Worm (Caenorhabditis elegans) whole organism, L3 larva: ENCODE measurements around the gene C28D4.10.

Experiments
- ZK546.5 ChIP-seq: sonication (generic microtip); optimal IDR thresholded peaks from 2 replicates; lab custom pipeline; 2017; ENCODE audit warnings: missing biosample characterization, missing genetic modification characterization
- aly-2 ChIP-seq: fragments of 150-350 bp; optimal IDR thresholded peaks from 2 replicates; lab custom pipeline; 2014; ENCODE audit warnings: missing biosample characterization, missing genetic modification characterization
- ceh-82 ChIP-seq: fragments of 150-350 bp; optimal IDR thresholded peaks from 2 replicates; lab custom pipeline; 2014; ENCODE audit warnings: missing biosample characterization, missing genetic modification characterization
- daf-12 ChIP-seq: fragments of 150-350 bp; optimal IDR thresholded peaks from 2 replicates; lab custom pipeline; 2014; ENCODE audit warnings: missing biosample characterization, missing genetic modification reagents, missing genetic modification characterization
- elt-3 ChIP-seq, 3 experiments: fragments of 150-350 bp in 1 of 3; sonication (generic microtip) in 2 of 3; optimal IDR thresholded peaks; 2 replicates in 2 of 3; 4 replicates in 1 of 3; lab custom pipeline; 2014 to 2017; ENCODE audit warnings: missing biosample characterization in 3 of 3, missing genetic modification characterization in 3 of 3
- fkh-10 ChIP-seq: sonication (generic microtip); optimal IDR thresholded peaks from 2 replicates; lab custom pipeline; 2017; ENCODE audit warnings: missing biosample characterization, missing genetic modification reagents, missing genetic modification characterization
- nfya-1 ChIP-seq: sonication (generic microtip); optimal IDR thresholded peaks from 2 replicates; lab custom pipeline; 2017; ENCODE audit warnings: missing genetic modification characterization, mild to moderate bottlenecking, missing compliant biosample characterization, antibody characterized with exemption, moderate library complexity; ENCODE audit not compliant: insufficient read depth
- nhr-76 ChIP-seq: fragments of 150-350 bp; sonication (generic microtip); optimal IDR thresholded peaks from 5 replicates; lab custom pipeline; 2014; ENCODE audit warnings: missing biosample characterization, missing genetic modification characterization
- nhr-77 ChIP-seq: fragments of 150-350 bp; optimal IDR thresholded peaks from 2 replicates; lab custom pipeline; 2014; ENCODE audit warnings: missing biosample characterization, missing genetic modification characterization
- unc-39 ChIP-seq: sonication (generic microtip); optimal IDR thresholded peaks from 4 replicates; lab custom pipeline; 2017; ENCODE audit warnings: missing biosample characterization, missing genetic modification characterization
- unc-62 ChIP-seq: fragments of 150-350 bp; sonication (generic microtip); optimal IDR thresholded peaks from 4 replicates; lab custom pipeline; 2014; ENCODE audit warnings: missing biosample characterization, missing genetic modification reagents, missing genetic modification characterization
- ztf-11 ChIP-seq: fragments of 150-350 bp; optimal IDR thresholded peaks from 2 replicates; lab custom pipeline; 2014; ENCODE audit warnings: missing biosample characterization, missing genetic modification characterization

DNA sequence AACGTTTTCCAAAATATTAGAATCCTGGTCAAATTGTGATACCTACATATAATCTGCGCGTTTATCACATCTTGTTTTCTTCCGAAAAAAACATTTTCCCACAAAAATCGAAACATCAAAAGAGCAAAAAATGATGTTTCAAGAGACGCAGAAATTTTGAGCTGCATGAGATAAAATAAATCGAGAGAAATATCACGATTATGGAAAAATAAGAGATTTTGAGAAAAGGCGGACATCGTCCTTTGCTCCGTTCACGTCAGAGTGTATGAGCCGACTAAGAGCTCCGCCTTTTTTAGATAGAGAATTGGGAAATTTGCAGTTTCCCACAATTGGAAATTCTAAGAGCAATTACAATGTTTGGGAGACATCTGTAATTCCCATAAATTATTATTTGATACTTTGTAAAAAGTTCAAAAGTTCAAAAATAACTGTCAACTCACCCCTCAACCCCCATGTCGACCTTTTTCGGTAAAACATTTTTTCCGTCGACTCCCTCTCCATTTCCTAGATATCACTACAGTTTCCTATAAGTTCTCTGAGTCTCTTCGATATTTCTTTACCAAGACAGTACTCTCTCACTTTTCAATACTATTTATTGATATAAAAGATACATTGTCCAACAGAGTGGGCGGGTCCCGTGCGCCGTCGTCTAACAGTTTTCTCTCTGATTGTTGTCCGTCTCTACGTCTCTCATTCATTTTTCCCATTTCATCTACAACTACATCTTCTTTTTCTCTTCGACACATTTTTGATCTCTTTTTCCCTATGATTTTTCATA, 18.5 kb downstream of the C28D4.10 start:
- TF ChIP-seq ztf-11 (tag; lab: Kevin White, UChicago) (no peak), ZK546.5 (no peak), unc-62 (GFP tag; lab: Kevin White, UChicago) (no peak), nhr-76 (tag; lab: Kevin White, UChicago) (no peak), aly-2 (tag; lab: Kevin White, UChicago) (no peak), nfya-1 (tag; lab: Kevin White, UChicago) (peak; percentile 2), daf-12 (tag; lab: Kevin White, UChicago) (no peak), elt-3 (tag; optimal IDR thresholded peaks at IDR 0.05; lab: Kevin White, UChicago) (no peak), ceh-82 (tag; lab: Kevin White, UChicago) (no peak), fkh-10 (no peak), nhr-77 (tag; lab: Kevin White, UChicago) (no peak), unc-39 (tag; lab: Kevin White, UChicago) (no peak)
